Worm (Caenorhabditis elegans) whole organism, L3 larva: ENCODE results near the gene F36H1.11.
A peak's percentile ranks its signal among the peaks of the same experiment; 100 is the strongest.

ENCODE experiments used
- aly-2 ChIP-seq: fragments of 150-350 bp; optimal IDR thresholded peaks from 2 replicates; lab custom pipeline; 2014; ENCODE audit warnings: missing biosample characterization, missing genetic modification characterization
- ama-1 ChIP-seq: fragments of 150-350 bp; optimal IDR thresholded peaks from 2 replicates; lab custom pipeline; 2018
- ceh-28 ChIP-seq: fragments of 150-350 bp; optimal IDR thresholded peaks from 2 replicates; lab custom pipeline; 2014; ENCODE audit warnings: missing biosample characterization, missing genetic modification reagents, missing genetic modification characterization
- ceh-9 ChIP-seq: sonication (generic microtip); optimal IDR thresholded peaks from 2 replicates; lab custom pipeline; 2018; ENCODE audit warnings: missing biosample characterization, missing genetic modification characterization
- daf-12 ChIP-seq: fragments of 150-350 bp; optimal IDR thresholded peaks from 2 replicates; lab custom pipeline; 2014; ENCODE audit warnings: missing biosample characterization, missing genetic modification reagents, missing genetic modification characterization
- egl-5 ChIP-seq: fragments of 150-350 bp; optimal IDR thresholded peaks from 2 replicates; lab custom pipeline; 2017; ENCODE audit warnings: missing biosample characterization, missing genetic modification reagents, missing genetic modification characterization, inconsistent platforms
- elt-2 ChIP-seq: sonication (generic microtip); optimal IDR thresholded peaks from 2 replicates; lab custom pipeline; 2016; ENCODE audit warnings: missing genetic modification reagents, mild to moderate bottlenecking, missing genetic modification characterization, missing compliant biosample characterization
- elt-3 ChIP-seq, 3 experiments: fragments of 150-350 bp in 1 of 3; sonication (generic microtip) in 2 of 3; optimal IDR thresholded peaks; 2 replicates in 2 of 3; 4 replicates in 1 of 3; lab custom pipeline; 2014 to 2017; ENCODE audit warnings: missing biosample characterization in 3 of 3, missing genetic modification characterization in 3 of 3
- eor-1 ChIP-seq, 2 experiments: fragments of 150-350 bp; optimal IDR thresholded peaks; 2 replicates each; lab custom pipeline; 2014 to 2018; ENCODE audit warnings: missing biosample characterization in 2 of 2, missing genetic modification characterization in 2 of 2
- fos-1 ChIP-seq: fragments of 150-350 bp; optimal IDR thresholded peaks from 2 replicates; lab custom pipeline; 2014; ENCODE audit warnings: missing biosample characterization, missing genetic modification characterization
- hmg-11 ChIP-seq: sonication (generic microtip); optimal IDR thresholded peaks from 2 replicates; lab custom pipeline; 2016; ENCODE audit warnings: missing genetic modification characterization, missing compliant biosample characterization
- jun-1 ChIP-seq: fragments of 150-350 bp; optimal IDR thresholded peaks from 2 replicates; lab custom pipeline; 2014; ENCODE audit warnings: missing biosample characterization, missing genetic modification reagents, missing genetic modification characterization
- lin-15B ChIP-seq: fragments of 150-350 bp; optimal IDR thresholded peaks from 2 replicates; lab custom pipeline; 2014; ENCODE audit warnings: missing biosample characterization, missing genetic modification characterization
- lin-39 ChIP-seq: fragments of 150-350 bp; optimal IDR thresholded peaks from 2 replicates; lab custom pipeline; 2018; ENCODE audit warnings: missing biosample characterization, missing genetic modification reagents, missing genetic modification characterization
- mdl-1 ChIP-seq: fragments of 150-350 bp; optimal IDR thresholded peaks from 2 replicates; lab custom pipeline; 2014; ENCODE audit warnings: missing biosample characterization, missing genetic modification characterization
- nfya-1 ChIP-seq: sonication (generic microtip); optimal IDR thresholded peaks from 2 replicates; lab custom pipeline; 2017; ENCODE audit warnings: missing genetic modification characterization, mild to moderate bottlenecking, missing compliant biosample characterization, antibody characterized with exemption, moderate library complexity; ENCODE audit not compliant: insufficient read depth
- nhr-11 ChIP-seq: fragments of 150-350 bp; optimal IDR thresholded peaks from 2 replicates; lab custom pipeline; 2014; ENCODE audit warnings: missing biosample characterization, missing genetic modification characterization
- nhr-12 ChIP-seq: fragments of 150-350 bp; optimal IDR thresholded peaks from 2 replicates; lab custom pipeline; 2014; ENCODE audit warnings: missing biosample characterization, missing genetic modification characterization
- nhr-23 ChIP-seq: fragments of 150-350 bp; optimal IDR thresholded peaks from 2 replicates; lab custom pipeline; 2014; ENCODE audit warnings: missing biosample characterization, missing genetic modification reagents, missing genetic modification characterization
- nhr-237 ChIP-seq: fragments of 150-350 bp; optimal IDR thresholded peaks from 2 replicates; lab custom pipeline; 2014; ENCODE audit warnings: missing biosample characterization, missing genetic modification characterization
- nhr-25 ChIP-seq: sonication (generic microtip); optimal IDR thresholded peaks from 2 replicates; lab custom pipeline; 2017; ENCODE audit warnings: missing biosample characterization, missing genetic modification characterization
- nhr-67 ChIP-seq: fragments of 150-350 bp; optimal IDR thresholded peaks from 2 replicates; lab custom pipeline; 2014; ENCODE audit warnings: missing biosample characterization, missing genetic modification characterization
- nhr-77 ChIP-seq: fragments of 150-350 bp; optimal IDR thresholded peaks from 2 replicates; lab custom pipeline; 2014; ENCODE audit warnings: missing biosample characterization, missing genetic modification characterization
- pha-4 ChIP-seq: fragments of 150-350 bp; optimal IDR thresholded peaks from 2 replicates; lab custom pipeline; 2014; ENCODE audit warnings: missing biosample characterization, missing genetic modification reagents, missing genetic modification characterization
- pqm-1 ChIP-seq: fragments of 150-350 bp; optimal IDR thresholded peaks from 2 replicates; lab custom pipeline; 2017; ENCODE audit warnings: missing biosample characterization, missing genetic modification characterization, inconsistent platforms
- sea-2 ChIP-seq: fragments of 150-350 bp; sonication (generic microtip); optimal IDR thresholded peaks from 4 replicates; lab custom pipeline; 2014; ENCODE audit warnings: missing biosample characterization, missing genetic modification reagents, missing genetic modification characterization
- skn-1 ChIP-seq: fragments of 150-350 bp; optimal IDR thresholded peaks from 2 replicates; lab custom pipeline; 2014; ENCODE audit warnings: missing biosample characterization, missing genetic modification characterization
- snpc-4 ChIP-seq: fragments of 150-350 bp; optimal IDR thresholded peaks from 2 replicates; lab custom pipeline; 2014; ENCODE audit warnings: missing biosample characterization, missing genetic modification characterization
- unc-62 ChIP-seq: fragments of 150-350 bp; sonication (generic microtip); optimal IDR thresholded peaks from 4 replicates; lab custom pipeline; 2014; ENCODE audit warnings: missing biosample characterization, missing genetic modification reagents, missing genetic modification characterization
- ztf-4 ChIP-seq: fragments of 150-350 bp; optimal IDR thresholded peaks from 2 replicates; lab custom pipeline; 2014; ENCODE audit warnings: missing biosample characterization, missing genetic modification characterization

Gene F36H1.11

DNA sequence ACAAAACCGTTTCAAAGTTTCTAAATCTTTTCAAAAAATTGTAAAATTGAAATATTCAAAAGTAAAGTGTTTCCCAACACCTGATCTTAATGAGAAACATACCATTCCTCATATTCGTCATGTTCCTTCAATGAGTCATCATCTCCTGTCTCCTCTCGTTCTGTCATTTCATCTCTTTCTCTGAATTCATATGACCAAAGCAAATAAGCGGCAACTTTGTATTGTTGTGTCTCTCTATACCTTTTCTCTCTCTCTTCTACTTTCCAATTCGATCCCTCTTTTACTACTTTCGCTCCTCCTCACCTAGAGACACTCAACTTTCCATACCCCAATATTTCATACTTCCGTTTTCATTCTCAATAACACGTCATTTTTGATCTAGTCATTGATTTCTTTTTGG lies 40.7 kb upstream of the F36H1.11 start:
- TF ChIP-seq pha-4 (tag; lab: Kevin White, UChicago) (peak; percentile 81), nfya-1 (tag; lab: Kevin White, UChicago) (peak; percentile 1), jun-1 (tag; lab: Kevin White, UChicago) (peak; percentile 10), nhr-25 (tag; lab: Kevin White, UChicago) (peak; percentile 20), nhr-23 (tag; lab: Kevin White, UChicago) (peak; percentile 54), lin-39 (tag; lab: Kevin White, UChicago) (no peak), ztf-4 (tag; lab: Kevin White, UChicago) (no peak), hmg-11 (peak; percentile 48)

ce11 chrIV:11008996-11009395 lies 40.0 kb upstream of the F36H1.11 start, which contains the start of gene F13H10.6:
Gene F13H10.6 (plus strand): TSS chrIV:11009296.
- TF ChIP-seq skn-1 (tag; lab: Kevin White, UChicago) = no peak
- no peak for TF ChIP-seq nhr-67 (tag; lab: Kevin White, UChicago)
- TF ChIP-seq elt-2 (tag; lab: Kevin White, UChicago) = no peak
- no peak for TF ChIP-seq nhr-11 (tag; lab: Kevin White, UChicago)
- TF ChIP-seq egl-5 = no peak
- no peak for TF ChIP-seq ceh-9
- TF ChIP-seq pqm-1 (tag; lab: Kevin White, UChicago) = no peak
- TF ChIP-seq eor-1 (tag; optimal IDR thresholded peaks at IDR 0.05; lab: Kevin White, UChicago) = no peak
- no peak for TF ChIP-seq fos-1 (tag; lab: Kevin White, UChicago)
- TF ChIP-seq unc-62 (GFP tag; lab: Kevin White, UChicago) = no peak
- no peak for TF ChIP-seq nhr-77
- TF ChIP-seq elt-3 (tag; optimal IDR thresholded peaks at IDR 0.05; lab: Kevin White, UChicago) = no peak

DNA sequence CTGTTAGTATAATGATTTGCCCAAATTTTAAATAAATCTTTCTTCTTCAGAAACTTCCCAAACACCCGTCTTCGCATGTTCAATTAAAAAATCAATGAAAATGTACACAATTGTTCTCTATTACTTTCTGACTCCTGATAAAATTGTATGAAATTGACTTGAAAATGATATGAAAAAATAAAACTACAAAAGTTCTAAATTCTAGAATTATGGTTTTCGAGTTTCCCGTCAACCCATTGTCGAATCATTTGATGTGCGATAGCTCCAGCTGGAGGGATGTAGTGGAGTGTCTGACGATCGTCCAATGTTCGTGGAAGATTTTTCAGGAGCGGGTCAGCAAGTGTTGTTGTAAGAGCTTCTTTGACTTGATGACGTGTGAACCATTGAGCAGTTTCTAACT lies 39.0 kb upstream of the F36H1.11 start:
- TF ChIP-seq nhr-67 (tag; lab: Kevin White, UChicago) (no peak), aly-2 (tag; lab: Kevin White, UChicago) (no peak), lin-39 (tag; lab: Kevin White, UChicago) (no peak)

ce11 chrIV:11011920-11012319 lies 37.1 kb upstream of the F36H1.11 start, which contains the start of gene ndx-9:
Gene ndx-9 (minus strand): TSS chrIV:11012020.
- TF ChIP-seq nhr-67 (tag; lab: Kevin White, UChicago) = no peak
- no peak for TF ChIP-seq elt-2 (tag; lab: Kevin White, UChicago)
- no peak for TF ChIP-seq sea-2 (GFP tag; lab: Kevin White, UChicago)
- TF ChIP-seq ztf-4 (tag; lab: Kevin White, UChicago) = no peak

ce11 chrIV:11015881-11016280 lies 33.1 kb upstream of the F36H1.11 start, which contains the start of gene F13H10.3:
Gene F13H10.3 (minus strand): TSS chrIV:11015953.
- TF ChIP-seq ceh-28 (tag; lab: Kevin White, UChicago) (no peak), pqm-1 (tag; lab: Kevin White, UChicago) (peak; percentile 66), elt-2 (tag; lab: Kevin White, UChicago) (peak; percentile 86)
- TF ChIP-seq, all 47 proteins: peak for 2

DNA sequence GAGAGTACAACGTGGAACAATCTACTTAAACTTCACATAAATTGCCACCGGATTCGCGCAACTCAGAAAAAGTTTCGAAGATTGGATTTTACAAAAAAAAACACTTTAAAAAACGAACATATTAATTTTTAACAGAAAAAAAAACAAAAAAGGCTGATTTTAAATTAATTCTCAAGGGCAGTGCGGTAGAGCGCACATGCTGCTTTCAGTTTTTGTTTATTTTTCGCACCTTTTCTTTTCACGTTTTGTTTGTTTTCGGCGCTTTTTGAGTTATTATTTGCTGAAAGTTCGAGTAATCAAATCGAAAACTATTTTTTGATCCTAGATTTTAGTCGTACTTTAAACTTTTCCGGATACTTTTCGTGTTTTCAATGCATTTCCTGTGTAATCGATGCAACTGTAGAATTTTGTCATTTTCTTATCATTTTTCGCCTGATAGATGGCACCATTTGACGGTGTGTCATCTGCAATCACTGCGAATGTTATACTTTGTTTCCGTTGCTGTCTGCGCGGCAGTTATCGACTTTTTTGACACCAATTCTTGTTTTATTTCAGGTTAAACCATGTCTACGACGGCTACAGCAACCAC lies 28.9 kb upstream of the F36H1.11 start, which contains the start of gene F13H10.8:
Gene F13H10.8 (plus strand): TSS at position 556 of the 589 bp plus-strand sequence.
- no peak for TF ChIP-seq nhr-12 (tag; lab: Kevin White, UChicago)
- TF ChIP-seq pqm-1 (tag; lab: Kevin White, UChicago) = peak; percentile 3
- peak; percentile 28 for TF ChIP-seq snpc-4 (tag; lab: Kevin White, UChicago)
- TF ChIP-seq nfya-1 (tag; lab: Kevin White, UChicago) = peak; percentile 31
- peak; percentile 58 for TF ChIP-seq hmg-11
- no peak for TF ChIP-seq ama-1
- TF ChIP-seq elt-2 (tag; lab: Kevin White, UChicago) = peak; percentile 76
- TF ChIP-seq lin-15B (tag; lab: Kevin White, UChicago) = peak; percentile 25
- TF ChIP-seq nhr-25 (tag; lab: Kevin White, UChicago) = peak; percentile 21
- no peak for TF ChIP-seq nhr-237
- TF ChIP-seq pha-4 (tag; lab: Kevin White, UChicago) = peak; percentile 93
- no peak for TF ChIP-seq daf-12 (tag; lab: Kevin White, UChicago)
- TF ChIP-seq mdl-1 (tag; lab: Kevin White, UChicago) = no peak
- TF ChIP-seq, all 47 proteins: peak for 8
